Worm (Caenorhabditis elegans): ENCODE results near the gene C07G1.15.
"Not testable (repeated sequence)": the region's sequence is repeated elsewhere in the genome, so short reads cannot be mapped to it uniquely, and the experiment has no call there.

C07G1.15 gene

ce11 chrIV:8169674-8170073 is at the start of gene C07G1.15:
C07G1.15 (plus strand) TSS chrIV:8169974.
- TF ChIP-seq elt-1 (tag; optimal IDR thresholded peaks at IDR 0.05; ENCODE audit: borderline replicate concordance, insufficient read depth), result no peak
- no peak for TF ChIP-seq nhr-28 (tag; optimal IDR thresholded peaks at IDR 0.05)
- TF ChIP-seq zip-8 (tag; optimal IDR thresholded peaks at IDR 0.05), result no peak
- TF ChIP-seq nhr-237 (tag; optimal IDR thresholded peaks at IDR 0.05), result no peak
- TF ChIP-seq blmp-1 (tag; optimal IDR thresholded peaks at IDR 0.05), result no peak
- no peak for TF ChIP-seq ceh-83 (GFP tag; optimal IDR thresholded peaks at IDR 0.05)
- no peak for TF ChIP-seq hlh-1 (tag; optimal IDR thresholded peaks at IDR 0.05)
- TF ChIP-seq lsy-2 (tag; optimal IDR thresholded peaks at IDR 0.05), result no peak
- no peak for TF ChIP-seq lin-13 (tag; optimal IDR thresholded peaks at IDR 0.05)
- TF ChIP-seq cnd-1 (tag; optimal IDR thresholded peaks at IDR 0.05), result no peak
- TF ChIP-seq snpc-4 (tag; optimal IDR thresholded peaks at IDR 0.05), result no peak

ce11 chrIV:8122349-8122748 is 47.4 kb upstream of the C07G1.15 start, which contains the start of gene erp-44.3:
erp-44.3 (plus strand) TSS chrIV:8122649.
- not testable (repeated sequence) for TF ChIP-seq unc-62 (GFP tag; optimal IDR thresholded peaks at IDR 0.05); elt-1 (tag; optimal IDR thresholded peaks at IDR 0.05; ENCODE audit: borderline replicate concordance, insufficient read depth); ztf-11 (tag; optimal IDR thresholded peaks at IDR 0.05)

- no peak for TF ChIP-seq cnd-1 (tag; optimal IDR thresholded peaks at IDR 0.05)
- no peak for TF ChIP-seq ztf-11 (tag; optimal IDR thresholded peaks at IDR 0.05)
- TF ChIP-seq tbx-8 (GFP tag; optimal IDR thresholded peaks at IDR 0.05), result no peak
- no peak for TF ChIP-seq nhr-12 (tag; optimal IDR thresholded peaks at IDR 0.05)
- no peak for TF ChIP-seq M03D4.4 (tag; optimal IDR thresholded peaks at IDR 0.05)
- no peak for TF ChIP-seq drap-1 (GFP tag; optimal IDR thresholded peaks at IDR 0.05)
- TF ChIP-seq lin-32 (GFP tag; optimal IDR thresholded peaks at IDR 0.05), result no peak
- no peak for TF ChIP-seq mep-1 (tag; optimal IDR thresholded peaks at IDR 0.05)
- TF ChIP-seq elt-3 (tag; optimal IDR thresholded peaks at IDR 0.05), result no peak
- no peak for TF ChIP-seq zip-8 (tag; optimal IDR thresholded peaks at IDR 0.05)
- TF ChIP-seq hlh-1 (tag; optimal IDR thresholded peaks at IDR 0.05), result no peak
- TF ChIP-seq ham-2 (GFP tag; optimal IDR thresholded peaks at IDR 0.05), result no peak
- TF ChIP-seq nhr-76 (tag; optimal IDR thresholded peaks at IDR 0.05), result no peak
- no peak for TF ChIP-seq nhr-237 (tag; optimal IDR thresholded peaks at IDR 0.05)
- no peak for TF ChIP-seq elt-1 (tag; optimal IDR thresholded peaks at IDR 0.05; ENCODE audit: borderline replicate concordance, insufficient read depth)
- no peak for TF ChIP-seq mab-5 (tag; optimal IDR thresholded peaks at IDR 0.05)
- TF ChIP-seq ceh-43 (GFP tag; optimal IDR thresholded peaks at IDR 0.05), result no peak
These were observed 42.9 kb upstream of the C07G1.15 start, which contains the start of gene ceph-41 for ce11 chrIV:8126902-8127301. ceph-41 (plus strand) TSS chrIV:8127202.

DNA sequence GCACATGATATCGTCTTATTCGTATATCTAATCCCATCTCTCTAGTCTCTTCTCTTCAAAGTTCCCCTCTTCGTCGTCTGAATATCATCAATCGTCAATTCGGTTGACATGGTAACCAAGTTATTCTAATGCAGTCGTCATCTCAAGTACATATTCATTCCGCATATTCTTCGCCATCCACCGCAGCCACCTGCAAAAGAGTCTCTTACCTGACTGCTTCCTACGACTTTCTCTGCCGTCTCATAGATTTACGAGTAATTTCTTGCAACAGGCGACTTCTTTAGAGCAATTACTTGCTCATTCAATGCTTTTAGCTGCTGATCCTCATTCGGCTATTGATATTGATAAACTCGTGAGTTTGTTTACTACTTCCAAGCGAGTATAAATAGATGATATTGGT is 42.3 kb upstream of the C07G1.15 start:
- TF ChIP-seq nhr-237 (tag; optimal IDR thresholded peaks at IDR 0.05) (no peak), lin-32 (GFP tag; optimal IDR thresholded peaks at IDR 0.05) (no peak), nhr-28 (tag; optimal IDR thresholded peaks at IDR 0.05) (no peak), blmp-1 (tag; optimal IDR thresholded peaks at IDR 0.05) (no peak), ceh-43 (GFP tag; optimal IDR thresholded peaks at IDR 0.05) (no peak), zip-8 (tag; optimal IDR thresholded peaks at IDR 0.05) (no peak), tbx-8 (GFP tag; optimal IDR thresholded peaks at IDR 0.05) (no peak), bed-3 (GFP tag; optimal IDR thresholded peaks at IDR 0.05) (no peak), sptf-1 (tag; optimal IDR thresholded peaks at IDR 0.05) (no peak), pha-4 (tag; optimal IDR thresholded peaks at IDR 0.05) (no peak), cnd-1 (tag; optimal IDR thresholded peaks at IDR 0.05) (no peak), nhr-12 (tag; optimal IDR thresholded peaks at IDR 0.05) (no peak), mab-5 (tag; optimal IDR thresholded peaks at IDR 0.05) (no peak), mls-2 (tag; optimal IDR thresholded peaks at IDR 0.05) (no peak), drap-1 (GFP tag; optimal IDR thresholded peaks at IDR 0.05) (no peak), lin-13 (tag; optimal IDR thresholded peaks at IDR 0.05) (no peak), ceh-83 (GFP tag; optimal IDR thresholded peaks at IDR 0.05) (no peak), lsy-2 (tag; optimal IDR thresholded peaks at IDR 0.05) (no peak), M03D4.4 (tag; optimal IDR thresholded peaks at IDR 0.05) (no peak), nhr-76 (tag; optimal IDR thresholded peaks at IDR 0.05) (no peak)

- TF ChIP-seq pha-4 (tag; optimal IDR thresholded peaks at IDR 0.05) (no peak), mls-2 (tag; optimal IDR thresholded peaks at IDR 0.05) (no peak), hlh-1 (tag; optimal IDR thresholded peaks at IDR 0.05) (no peak), nhr-237 (tag; optimal IDR thresholded peaks at IDR 0.05) (no peak), lsy-2 (tag; optimal IDR thresholded peaks at IDR 0.05) (no peak), ztf-11 (tag; optimal IDR thresholded peaks at IDR 0.05) (no peak)
These were observed 39.6 kb upstream of the C07G1.15 start, which contains the start of the genes ndub-11 and moc-3 for ce11 chrIV:8130131-8130611. ndub-11 (minus strand) TSS chrIV:8130231. moc-3 (plus strand) TSS chrIV:8130561.
